Worm (Caenorhabditis elegans) whole organism, late embryonic: Measurements from ENCODE around the gene clec-230.

Source experiments
- C08G9.2 ChIP-seq: sonication (generic microtip); optimal IDR thresholded peaks from 2 replicates; lab custom pipeline; 2016; ENCODE audit warnings: mild to moderate bottlenecking, missing genetic modification characterization, moderate library complexity, missing compliant biosample characterization
- F13H6.1 ChIP-seq: sonication (generic microtip); optimal IDR thresholded peaks from 2 replicates; lab custom pipeline; 2016; ENCODE audit warnings: missing genetic modification characterization, missing compliant biosample characterization
- ama-1 ChIP-seq: fragments of 150-350 bp; optimal IDR thresholded peaks from 2 replicates; lab custom pipeline; 2014
- ceh-22 ChIP-seq: sonication (generic microtip); optimal IDR thresholded peaks from 2 replicates; lab custom pipeline; 2017; ENCODE audit warnings: missing biosample characterization, missing genetic modification characterization
- ceh-31 ChIP-seq: sonication (generic microtip); optimal IDR thresholded peaks from 2 replicates; lab custom pipeline; 2016; ENCODE audit warnings: missing genetic modification characterization, missing compliant biosample characterization
- elt-2 ChIP-seq: sonication (generic microtip); optimal IDR thresholded peaks from 2 replicates; lab custom pipeline; 2016; ENCODE audit warnings: missing genetic modification reagents, missing genetic modification characterization, missing compliant biosample characterization
- fkh-10 ChIP-seq: fragments of 150-350 bp; optimal IDR thresholded peaks from 2 replicates; lab custom pipeline; 2014; ENCODE audit warnings: missing biosample characterization, missing genetic modification reagents, missing genetic modification characterization
- hlh-30 ChIP-seq: sonication (generic microtip); optimal IDR thresholded peaks from 2 replicates; lab custom pipeline; 2017; ENCODE audit warnings: antibody characterized with exemption, missing genetic modification characterization, missing compliant biosample characterization; ENCODE audit not compliant: insufficient read depth
- nfya-1 ChIP-seq: sonication (generic microtip); optimal IDR thresholded peaks from 2 replicates; lab custom pipeline; 2017; ENCODE audit warnings: missing genetic modification characterization, mild to moderate bottlenecking, missing compliant biosample characterization, antibody characterized with exemption, moderate library complexity
- nhr-232 ChIP-seq: sonication (generic microtip); optimal IDR thresholded peaks from 2 replicates; lab custom pipeline; 2016; ENCODE audit warnings: missing genetic modification characterization, missing compliant biosample characterization
- pha-4 ChIP-seq: fragments of 150-350 bp; optimal IDR thresholded peaks from 2 replicates; lab custom pipeline; 2018; ENCODE audit warnings: missing biosample characterization, missing genetic modification reagents, missing genetic modification characterization
- pqm-1 ChIP-seq: sonication (generic microtip); optimal IDR thresholded peaks from 2 replicates; lab custom pipeline; 2016; ENCODE audit warnings: missing genetic modification characterization, missing compliant biosample characterization
- tbx-2 ChIP-seq: sonication (generic microtip); optimal IDR thresholded peaks from 2 replicates; lab custom pipeline; 2016; ENCODE audit warnings: missing genetic modification characterization, missing compliant biosample characterization
- ztf-16 ChIP-seq: sonication (generic microtip); optimal IDR thresholded peaks from 2 replicates; lab custom pipeline; 2017; ENCODE audit warnings: missing genetic modification characterization, missing compliant biosample characterization

DNA sequence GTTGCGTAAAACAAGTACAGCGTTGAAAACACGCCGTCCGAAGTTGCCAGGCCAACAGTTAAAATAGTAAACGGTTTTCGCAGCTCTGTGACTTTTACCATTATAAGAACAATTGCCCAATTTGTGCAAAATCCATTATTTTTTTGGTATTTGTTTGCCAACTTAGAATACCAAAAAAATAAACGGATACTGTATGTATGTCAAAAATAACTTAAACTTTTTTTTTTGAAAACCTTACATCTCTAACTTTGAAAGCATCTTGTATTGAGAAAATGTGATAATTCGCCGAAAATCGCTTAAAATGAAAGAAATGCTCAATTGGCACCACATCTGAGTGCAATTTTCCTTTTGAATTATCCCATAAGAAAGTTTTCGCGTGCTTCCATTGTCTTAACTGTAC, 49.8 kb upstream of the clec-230 start, which contains the start of gene fbxa-199:
- TF ChIP-seq nfya-1 (tag; lab: Kevin White, UChicago) (no peak), ceh-22 (no peak), hlh-30 (no peak), ceh-31 (tag; lab: Kevin White, UChicago) (no peak), C08G9.2 (tag; lab: Kevin White, UChicago) (no peak), tbx-2 (no peak), F13H6.1 (tag; lab: Kevin White, UChicago) (no peak), ztf-16 (tag; lab: Kevin White, UChicago) (no peak), pha-4 (tag; lab: Kevin White, UChicago) (no peak), pqm-1 (tag; lab: Kevin White, UChicago) (no peak), ama-1 (lab: Kevin White, UChicago) (no peak), nhr-232 (tag; lab: Kevin White, UChicago) (no peak), elt-2 (tag; lab: Kevin White, UChicago) (no peak), fkh-10 (GFP tag; lab: Kevin White, UChicago) (no peak)
